Worm (Caenorhabditis elegans) whole organism, L4 larva: ENCODE data around the gene srg-56.
"Not testable (repeated sequence)": the region's sequence is repeated elsewhere in the genome, so short reads cannot be mapped to it uniquely, and the experiment has no call there.

Source experiments
- F44E2.7 ChIP-seq: fragments of 200-800 bp; sonication (Bioruptor generic); IDR thresholded peaks from 2 replicates; pipeline ENCODE4 v2.1.2; 2022; ENCODE audit warnings: missing genetic modification characterization, missing compliant biosample characterization
- arid-1 ChIP-seq: fragments of 200-800 bp; sonication (Bioruptor generic); conservative IDR thresholded peaks from 2 replicates; pipeline ENCODE4 v1.3.6; 2022; ENCODE audit warnings: missing genetic modification reagents, missing genetic modification characterization, missing compliant biosample characterization
- jun-1 ChIP-seq: fragments of 150-350 bp; optimal IDR thresholded peaks from 2 replicates; lab custom pipeline; 2014; ENCODE audit warnings: missing biosample characterization, missing genetic modification reagents, missing genetic modification characterization

ce11 chrV:2777395-2777794 is 39.3 kb upstream of the srg-56 start:
- TF ChIP-seq F44E2.7 (GFP tag; lab: Robert Waterston, UW); jun-1 (tag; lab: Kevin White, UChicago); arid-1 (GFP tag; lab: Robert Waterston, UW): not testable (repeated sequence)
